Worm (Caenorhabditis elegans) whole organism, L1 larva: ENCODE data around the gene ape-1.

Experiments used
- ama-1 ChIP-seq: fragments of 150-350 bp; optimal IDR thresholded peaks from 2 replicates; lab custom pipeline; 2014
- ceh-8 ChIP-seq: fragments of 200-800 bp; sonication (Bioruptor generic); optimal IDR thresholded peaks from 2 replicates; lab custom pipeline; 2018; ENCODE audit warnings: mild to moderate bottlenecking, missing genetic modification characterization, moderate library complexity, missing compliant biosample characterization
- ceh-82 ChIP-seq, 3 experiments: fragments of 150-350 bp in 1 of 3; sonication (generic microtip) in 2 of 3; optimal IDR thresholded peaks; 2 replicates each; lab custom pipeline; 2014 to 2017; ENCODE audit warnings: missing biosample characterization in 3 of 3, missing genetic modification characterization in 3 of 3
- efl-1 ChIP-seq, 4 experiments: fragments of 150-350 bp; optimal IDR thresholded peaks in 3 of 4; peaks in 1 of 4; 1 replicate in 1 of 4; 2 replicates in 3 of 4; lab custom pipeline; 2014; ENCODE audit warnings: missing biosample characterization in 2 of 4, missing genetic modification characterization in 2 of 4, missing genetic modification reagents in 2 of 4
- efl-3 ChIP-seq: fragments of 200-800 bp; sonication (Bioruptor generic); optimal IDR thresholded peaks from 2 replicates; lab custom pipeline; 2018; ENCODE audit warnings: mild to moderate bottlenecking, missing genetic modification characterization, missing compliant biosample characterization
- mdl-1 ChIP-seq, 2 experiments: fragments of 150-350 bp; optimal IDR thresholded peaks; 2 replicates each; lab custom pipeline; 2014 to 2017; ENCODE audit warnings: missing biosample characterization in 2 of 2, missing genetic modification characterization in 2 of 2, inconsistent platforms in 1 of 2
- nhr-12 ChIP-seq: sonication (generic microtip); optimal IDR thresholded peaks from 2 replicates; lab custom pipeline; 2017; ENCODE audit warnings: missing biosample characterization, missing genetic modification characterization
- nhr-77 ChIP-seq: fragments of 150-350 bp; optimal IDR thresholded peaks from 2 replicates; lab custom pipeline; 2014; ENCODE audit warnings: missing biosample characterization, missing genetic modification characterization
- pag-3 ChIP-seq: sonication (generic microtip); optimal IDR thresholded peaks from 2 replicates; lab custom pipeline; 2017; ENCODE audit warnings: missing genetic modification characterization, mild to moderate bottlenecking, missing compliant biosample characterization, antibody characterized with exemption, borderline replicate concordance; ENCODE audit not compliant: insufficient read depth
- snpc-4 ChIP-seq: fragments of 150-350 bp; optimal IDR thresholded peaks from 2 replicates; lab custom pipeline; 2014; ENCODE audit warnings: missing biosample characterization, missing genetic modification characterization
- sptf-1 ChIP-seq: fragments of 150-350 bp; optimal IDR thresholded peaks from 2 replicates; lab custom pipeline; 2014; ENCODE audit warnings: missing biosample characterization, missing genetic modification characterization
- swsn-7 ChIP-seq: sonication (generic microtip); optimal IDR thresholded peaks from 2 replicates; lab custom pipeline; 2016; ENCODE audit warnings: missing genetic modification characterization, missing compliant biosample characterization
- unc-62 ChIP-seq: fragments of 150-350 bp; optimal IDR thresholded peaks from 2 replicates; lab custom pipeline; 2014; ENCODE audit warnings: missing biosample characterization, missing genetic modification reagents, missing genetic modification characterization
- zag-1 ChIP-seq: fragments of 150-350 bp; optimal IDR thresholded peaks from 2 replicates; lab custom pipeline; 2014; ENCODE audit warnings: missing biosample characterization, missing genetic modification characterization

DNA sequence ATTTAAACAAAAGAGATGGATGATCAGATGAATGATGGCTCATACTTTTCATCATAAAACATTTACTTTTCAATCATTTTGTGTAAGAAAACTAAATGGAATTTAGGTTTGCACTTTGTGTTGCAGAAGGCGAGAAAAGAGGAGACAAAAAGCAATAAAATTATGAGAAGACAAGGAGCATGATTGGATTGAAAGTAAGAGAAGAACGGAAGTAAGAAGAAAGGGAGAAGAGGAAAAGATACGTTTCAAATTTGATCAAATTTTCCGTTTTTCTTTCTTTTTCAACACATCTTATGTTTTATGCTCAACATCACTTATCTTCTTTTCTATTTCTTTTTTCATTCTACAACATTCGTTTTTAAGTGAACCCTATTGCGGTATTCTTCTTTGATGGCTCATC is 28.9 kb downstream of the ape-1 start:
- TF ChIP-seq snpc-4 (no peak), mdl-1 (tag; optimal IDR thresholded peaks at IDR 0.05; lab: Kevin White, UChicago) (no peak), efl-3 (GFP tag; lab: Kevin White, UChicago) (no peak), zag-1 (tag; lab: Kevin White, UChicago) (no peak), unc-62 (GFP tag; lab: Kevin White, UChicago) (no peak), ama-1 (no peak), pag-3 (tag; lab: Kevin White, UChicago) (no peak), nhr-77 (tag; lab: Kevin White, UChicago) (no peak), efl-1 (optimal IDR thresholded peaks at IDR 0.05; lab: Kevin White, UChicago) (no peak), efl-1 (GFP tag; optimal IDR thresholded peaks at IDR 0.05 in 1 of 2; lab: Kevin White, UChicago) (no peak), ceh-8 (GFP tag; lab: Kevin White, UChicago) (no peak), swsn-7 (no peak), nhr-12 (no peak), sptf-1 (tag; lab: Kevin White, UChicago) (no peak), ceh-82 (tag; optimal IDR thresholded peaks at IDR 0.05; lab: Kevin White, UChicago) (no peak)
